Worm (Caenorhabditis elegans) whole organism, L3 larva: Measurements from ENCODE around the gene C33G8.13.

Experiments
- R02D3.7 ChIP-seq: fragments of 150-350 bp; optimal IDR thresholded peaks from 2 replicates; lab custom pipeline; 2014; ENCODE audit warnings: missing biosample characterization, missing genetic modification characterization
- ZK546.5 ChIP-seq: sonication (generic microtip); optimal IDR thresholded peaks from 2 replicates; lab custom pipeline; 2017; ENCODE audit warnings: missing biosample characterization, missing genetic modification characterization
- aly-2 ChIP-seq: fragments of 150-350 bp; optimal IDR thresholded peaks from 2 replicates; lab custom pipeline; 2014; ENCODE audit warnings: missing biosample characterization, missing genetic modification characterization
- ceh-28 ChIP-seq: fragments of 150-350 bp; optimal IDR thresholded peaks from 2 replicates; lab custom pipeline; 2014; ENCODE audit warnings: missing biosample characterization, missing genetic modification reagents, missing genetic modification characterization
- ceh-82 ChIP-seq: fragments of 150-350 bp; optimal IDR thresholded peaks from 2 replicates; lab custom pipeline; 2014; ENCODE audit warnings: missing biosample characterization, missing genetic modification characterization
- ceh-9 ChIP-seq: sonication (generic microtip); optimal IDR thresholded peaks from 2 replicates; lab custom pipeline; 2018; ENCODE audit warnings: missing biosample characterization, missing genetic modification characterization
- egl-27 ChIP-seq: sonication (generic microtip); optimal IDR thresholded peaks from 4 replicates; lab custom pipeline; 2017; ENCODE audit warnings: missing biosample characterization, missing genetic modification reagents, missing genetic modification characterization
- egl-5 ChIP-seq: fragments of 150-350 bp; optimal IDR thresholded peaks from 2 replicates; lab custom pipeline; 2017; ENCODE audit warnings: missing biosample characterization, missing genetic modification reagents, missing genetic modification characterization, inconsistent platforms
- elt-1 ChIP-seq: fragments of 150-350 bp; optimal IDR thresholded peaks from 2 replicates; lab custom pipeline; 2014; ENCODE audit warnings: missing biosample characterization, missing genetic modification characterization
- elt-2 ChIP-seq: sonication (generic microtip); optimal IDR thresholded peaks from 2 replicates; lab custom pipeline; 2016; ENCODE audit warnings: missing genetic modification reagents, mild to moderate bottlenecking, missing genetic modification characterization, missing compliant biosample characterization
- elt-3 ChIP-seq, 3 experiments: fragments of 150-350 bp in 1 of 3; sonication (generic microtip) in 2 of 3; optimal IDR thresholded peaks; 2 replicates in 2 of 3; 4 replicates in 1 of 3; lab custom pipeline; 2014 to 2017; ENCODE audit warnings: missing biosample characterization in 3 of 3, missing genetic modification characterization in 3 of 3
- eor-1 ChIP-seq, 2 experiments: fragments of 150-350 bp; optimal IDR thresholded peaks; 2 replicates each; lab custom pipeline; 2014 to 2018; ENCODE audit warnings: missing biosample characterization in 2 of 2, missing genetic modification characterization in 2 of 2
- fkh-10 ChIP-seq: sonication (generic microtip); optimal IDR thresholded peaks from 2 replicates; lab custom pipeline; 2017; ENCODE audit warnings: missing biosample characterization, missing genetic modification reagents, missing genetic modification characterization
- fkh-2 ChIP-seq: fragments of 150-350 bp; optimal IDR thresholded peaks from 2 replicates; lab custom pipeline; 2014; ENCODE audit warnings: missing biosample characterization, missing genetic modification reagents, missing genetic modification characterization
- fos-1 ChIP-seq: fragments of 150-350 bp; optimal IDR thresholded peaks from 2 replicates; lab custom pipeline; 2014; ENCODE audit warnings: missing biosample characterization, missing genetic modification characterization
- jun-1 ChIP-seq: fragments of 150-350 bp; optimal IDR thresholded peaks from 2 replicates; lab custom pipeline; 2014; ENCODE audit warnings: missing biosample characterization, missing genetic modification reagents, missing genetic modification characterization
- lin-15B ChIP-seq: fragments of 150-350 bp; optimal IDR thresholded peaks from 2 replicates; lab custom pipeline; 2014; ENCODE audit warnings: missing biosample characterization, missing genetic modification characterization
- lin-39 ChIP-seq: fragments of 150-350 bp; optimal IDR thresholded peaks from 2 replicates; lab custom pipeline; 2018; ENCODE audit warnings: missing biosample characterization, missing genetic modification reagents, missing genetic modification characterization
- lsy-12 ChIP-seq: sonication (generic microtip); optimal IDR thresholded peaks from 2 replicates; lab custom pipeline; 2016; ENCODE audit warnings: mild to moderate bottlenecking, missing genetic modification characterization, missing compliant biosample characterization
- mdl-1 ChIP-seq: fragments of 150-350 bp; optimal IDR thresholded peaks from 2 replicates; lab custom pipeline; 2014; ENCODE audit warnings: missing biosample characterization, missing genetic modification characterization
- mml-1 ChIP-seq: fragments of 150-350 bp; sonication (generic microtip); optimal IDR thresholded peaks from 3 replicates; lab custom pipeline; 2014; ENCODE audit warnings: missing biosample characterization, missing genetic modification characterization
- nhr-11 ChIP-seq: fragments of 150-350 bp; optimal IDR thresholded peaks from 2 replicates; lab custom pipeline; 2014; ENCODE audit warnings: missing biosample characterization, missing genetic modification characterization
- nhr-23 ChIP-seq: fragments of 150-350 bp; optimal IDR thresholded peaks from 2 replicates; lab custom pipeline; 2014; ENCODE audit warnings: missing biosample characterization, missing genetic modification reagents, missing genetic modification characterization
- nhr-25 ChIP-seq: sonication (generic microtip); optimal IDR thresholded peaks from 2 replicates; lab custom pipeline; 2017; ENCODE audit warnings: missing biosample characterization, missing genetic modification characterization
- nhr-43 ChIP-seq: sonication (generic microtip); optimal IDR thresholded peaks from 2 replicates; lab custom pipeline; 2016; ENCODE audit warnings: mild to moderate bottlenecking, missing genetic modification characterization, missing compliant biosample characterization; ENCODE audit not compliant: poor library complexity, severe bottlenecking
- nhr-76 ChIP-seq: fragments of 150-350 bp; sonication (generic microtip); optimal IDR thresholded peaks from 5 replicates; lab custom pipeline; 2014; ENCODE audit warnings: missing biosample characterization, missing genetic modification characterization
- nhr-77 ChIP-seq: fragments of 150-350 bp; optimal IDR thresholded peaks from 2 replicates; lab custom pipeline; 2014; ENCODE audit warnings: missing biosample characterization, missing genetic modification characterization
- pha-4 ChIP-seq: fragments of 150-350 bp; optimal IDR thresholded peaks from 2 replicates; lab custom pipeline; 2014; ENCODE audit warnings: missing biosample characterization, missing genetic modification reagents, missing genetic modification characterization
- pqm-1 ChIP-seq: fragments of 150-350 bp; optimal IDR thresholded peaks from 2 replicates; lab custom pipeline; 2017; ENCODE audit warnings: missing biosample characterization, missing genetic modification characterization, inconsistent platforms
- skn-1 ChIP-seq: fragments of 150-350 bp; optimal IDR thresholded peaks from 2 replicates; lab custom pipeline; 2014; ENCODE audit warnings: missing biosample characterization, missing genetic modification characterization
- snpc-4 ChIP-seq: fragments of 150-350 bp; optimal IDR thresholded peaks from 2 replicates; lab custom pipeline; 2014; ENCODE audit warnings: missing biosample characterization, missing genetic modification characterization
- unc-39 ChIP-seq: sonication (generic microtip); optimal IDR thresholded peaks from 4 replicates; lab custom pipeline; 2017; ENCODE audit warnings: missing biosample characterization, missing genetic modification characterization
- unc-62 ChIP-seq: fragments of 150-350 bp; sonication (generic microtip); optimal IDR thresholded peaks from 4 replicates; lab custom pipeline; 2014; ENCODE audit warnings: missing biosample characterization, missing genetic modification reagents, missing genetic modification characterization
- zag-1 ChIP-seq: fragments of 150-350 bp; optimal IDR thresholded peaks from 2 replicates; lab custom pipeline; 2014; ENCODE audit warnings: missing biosample characterization, missing genetic modification characterization
- ztf-11 ChIP-seq: fragments of 150-350 bp; optimal IDR thresholded peaks from 2 replicates; lab custom pipeline; 2014; ENCODE audit warnings: missing biosample characterization, missing genetic modification characterization
- ztf-4 ChIP-seq: fragments of 150-350 bp; optimal IDR thresholded peaks from 2 replicates; lab custom pipeline; 2014; ENCODE audit warnings: missing biosample characterization, missing genetic modification characterization

Gene C33G8.13

ce11 chrV:6989626-6990138 is 26.1 kb downstream of the C33G8.13 start, which contains the start of gene nhr-140:
Gene nhr-140, minus strand, starts transcription at chrV:6989676.
- TF ChIP-seq elt-1 (tag; lab: Kevin White, UChicago) (peak; percentile 56), ceh-28 (tag; lab: Kevin White, UChicago) (no peak)

- TF ChIP-seq ztf-11 (tag; lab: Kevin White, UChicago), result no peak
- TF ChIP-seq nhr-43 (tag; lab: Kevin White, UChicago), result no peak
- no peak for TF ChIP-seq ceh-82 (tag; lab: Kevin White, UChicago)
- TF ChIP-seq fkh-10 (GFP tag; lab: Kevin White, UChicago), result no peak
These were observed 28.1 kb downstream of the C33G8.13 start, which contains the start of gene nhr-139 for ce11 chrV:6987673-6988072. Gene nhr-139, minus strand, starts transcription at chrV:6987773.

- TF ChIP-seq egl-27 (tag; lab: Kevin White, UChicago) (no peak), fkh-10 (GFP tag; lab: Kevin White, UChicago) (no peak), elt-3 (tag; optimal IDR thresholded peaks at IDR 0.05; lab: Kevin White, UChicago) (no peak), zag-1 (tag; lab: Kevin White, UChicago) (no peak), snpc-4 (tag; lab: Kevin White, UChicago) (no peak), ztf-4 (tag; lab: Kevin White, UChicago) (no peak), mdl-1 (no peak), nhr-77 (tag; lab: Kevin White, UChicago) (no peak), lin-15B (tag; lab: Kevin White, UChicago) (no peak), pqm-1 (no peak), egl-5 (tag; lab: Kevin White, UChicago) (no peak), pha-4 (tag; lab: Kevin White, UChicago) (no peak), elt-1 (tag; lab: Kevin White, UChicago) (no peak), elt-2 (tag; lab: Kevin White, UChicago) (no peak), unc-39 (tag; lab: Kevin White, UChicago) (no peak)
These were observed 29.8 kb downstream of the C33G8.13 start, which contains the start of gene nhr-163 for ce11 chrV:6985943-6986342. Gene nhr-163, minus strand, starts transcription at chrV:6986043.

- TF ChIP-seq jun-1 (tag; lab: Kevin White, UChicago), result no peak
- TF ChIP-seq unc-39 (tag; lab: Kevin White, UChicago), result no peak
- no peak for TF ChIP-seq nhr-76
- TF ChIP-seq lsy-12, result no peak
- TF ChIP-seq mdl-1, result no peak
- no peak for TF ChIP-seq nhr-25 (tag; lab: Kevin White, UChicago)
- TF ChIP-seq nhr-11 (tag; lab: Kevin White, UChicago), result no peak
- TF ChIP-seq R02D3.7 (tag; lab: Kevin White, UChicago), result no peak
- TF ChIP-seq eor-1 (tag; optimal IDR thresholded peaks at IDR 0.05; lab: Kevin White, UChicago), result no peak
- TF ChIP-seq fkh-2 (tag; lab: Kevin White, UChicago), result no peak
- no peak for TF ChIP-seq lin-39 (tag; lab: Kevin White, UChicago)
- no peak for TF ChIP-seq elt-3 (tag; optimal IDR thresholded peaks at IDR 0.05; lab: Kevin White, UChicago)
- no peak for TF ChIP-seq egl-5 (tag; lab: Kevin White, UChicago)
- no peak for TF ChIP-seq aly-2 (tag; lab: Kevin White, UChicago)
- no peak for TF ChIP-seq ceh-28 (tag; lab: Kevin White, UChicago)
- no peak for TF ChIP-seq mml-1 (tag; lab: Kevin White, UChicago)
- no peak for TF ChIP-seq nhr-77 (tag; lab: Kevin White, UChicago)
- TF ChIP-seq nhr-23, result no peak
- TF ChIP-seq ZK546.5 (tag; lab: Kevin White, UChicago), result no peak
These were observed 33.0 kb downstream of the C33G8.13 start, which contains the start of gene nhr-161 for ce11 chrV:6982813-6983212. Gene nhr-161, minus strand, starts transcription at chrV:6982913.

ce11 chrV:6979019-6979418 is 36.8 kb downstream of the C33G8.13 start, which contains the start of gene sre-12:
Gene sre-12, minus strand, starts transcription at chrV:6979119.
- TF ChIP-seq elt-2 (tag; lab: Kevin White, UChicago) (no peak), ceh-9 (no peak), zag-1 (tag; lab: Kevin White, UChicago) (no peak), unc-62 (GFP tag; lab: Kevin White, UChicago) (no peak), snpc-4 (tag; lab: Kevin White, UChicago) (no peak), nhr-43 (tag; lab: Kevin White, UChicago) (no peak), jun-1 (tag; lab: Kevin White, UChicago) (no peak), ztf-11 (tag; lab: Kevin White, UChicago) (no peak), pqm-1 (no peak), mml-1 (tag; lab: Kevin White, UChicago) (no peak), nhr-11 (tag; lab: Kevin White, UChicago) (no peak), fos-1 (no peak), skn-1 (tag; lab: Kevin White, UChicago) (no peak)
- TF ChIP-seq, all 47 proteins: peak for 0
